Fruit fly (Drosophila melanogaster) whole organism, wandering third instar larva: Measurements from ENCODE around the gene ear.

ENCODE experiments used
- Abd-B ChIP-seq: fragments of >200 bp; optimal IDR thresholded peaks from 2 replicates; lab custom pipeline; 2017; ENCODE audit warnings: missing biosample characterization, missing genetic modification characterization
- CG32264 ChIP-seq: fragments of 200-800 bp; sonication (Bioruptor generic); optimal IDR thresholded peaks from 2 replicates; lab custom pipeline; 2016; ENCODE audit warnings: missing biosample characterization, missing genetic modification characterization
- CG9705 ChIP-seq: fragments of 200-800 bp; sonication (Bioruptor generic); optimal IDR thresholded peaks from 2 replicates; lab custom pipeline; 2018; ENCODE audit warnings: missing biosample characterization, mild to moderate bottlenecking, missing genetic modification characterization
- CrebA ChIP-seq: fragments of 200-800 bp; sonication (Bioruptor generic); optimal IDR thresholded peaks from 2 replicates; lab custom pipeline; 2016; ENCODE audit warnings: missing biosample characterization, mild to moderate bottlenecking, missing genetic modification characterization, borderline replicate concordance
- Dfd ChIP-seq: fragments of >200 bp; optimal IDR thresholded peaks from 2 replicates; lab custom pipeline; 2017; ENCODE audit warnings: missing biosample characterization, missing genetic modification characterization
- Dif ChIP-seq: fragments of 200-275, 200-300 bp; sonication (Bioruptor generic); optimal IDR thresholded peaks from 2 replicates; lab custom pipeline; 2018; ENCODE audit warnings: missing biosample characterization, missing genetic modification characterization; ENCODE audit not compliant: partially characterized antibody
- GATAd ChIP-seq: sonication (Bioruptor generic); optimal IDR thresholded peaks from 2 replicates; lab custom pipeline; 2016; ENCODE audit warnings: missing biosample characterization, missing genetic modification characterization
- HLH106 ChIP-seq: fragments of 200-800 bp; optimal IDR thresholded peaks from 3 replicates; lab custom pipeline; 2019; ENCODE audit warnings: missing biosample characterization, mild to moderate bottlenecking, missing genetic modification characterization, moderate library complexity
- Hnf4 ChIP-seq: fragments of 200-800 bp; sonication (Bioruptor generic); optimal IDR thresholded peaks from 2 replicates; lab custom pipeline; 2016; ENCODE audit warnings: missing biosample characterization, mild to moderate bottlenecking, missing genetic modification characterization
- Hr78 ChIP-seq: fragments of >200 bp; optimal IDR thresholded peaks from 2 replicates; lab custom pipeline; 2017; ENCODE audit warnings: missing biosample characterization, missing genetic modification characterization
- Hr83 ChIP-seq: fragments of 200-300 bp; sonication (Bioruptor generic); optimal IDR thresholded peaks from 2 replicates; lab custom pipeline; 2016; ENCODE audit warnings: missing biosample characterization, mild to moderate bottlenecking, missing genetic modification characterization, moderate library complexity; ENCODE audit not compliant: poor library complexity, severe bottlenecking
- Jra ChIP-seq: sonication (Bioruptor generic); optimal IDR thresholded peaks from 2 replicates; lab custom pipeline; 2016; ENCODE audit warnings: missing biosample characterization, missing genetic modification characterization
- Mio ChIP-seq: sonication (Bioruptor generic); optimal IDR thresholded peaks from 2 replicates; lab custom pipeline; 2016; ENCODE audit warnings: missing biosample characterization, missing genetic modification characterization
- Myc ChIP-seq: fragments of >200 bp; optimal IDR thresholded peaks from 2 replicates; lab custom pipeline; 2017
- N ChIP-seq: fragments of >200 bp; optimal IDR thresholded peaks from 2 replicates; lab custom pipeline; 2018; ENCODE audit warnings: missing biosample characterization, missing external identifiers, missing genetic modification characterization
- OdsH ChIP-seq: fragments of 200-800 bp; sonication (Bioruptor generic); optimal IDR thresholded peaks from 2 replicates; lab custom pipeline; 2016; ENCODE audit warnings: missing biosample characterization, mild to moderate bottlenecking, missing genetic modification characterization
- Rel ChIP-seq, 2 experiments: fragments of 200-800 bp; sonication (Bioruptor generic) in 1 of 2; optimal IDR thresholded peaks; 2 replicates in 1 of 2; 3 replicates in 1 of 2; lab custom pipeline; 2016 to 2019; ENCODE audit warnings: mild to moderate bottlenecking in 2 of 2, missing biosample characterization in 2 of 2, missing genetic modification characterization in 2 of 2, moderate library complexity in 1 of 2
- Sp1 ChIP-seq: fragments of 200-800 bp; sonication (Bioruptor generic); optimal IDR thresholded peaks from 3 replicates; lab custom pipeline; 2019; ENCODE audit warnings: missing biosample characterization, mild to moderate bottlenecking, missing genetic modification characterization, moderate library complexity
- Vsx2 ChIP-seq: fragments of 200-300, 225-300 bp; sonication (Bioruptor generic); optimal IDR thresholded peaks from 2 replicates; lab custom pipeline; 2018; ENCODE audit warnings: missing biosample characterization, missing genetic modification characterization; ENCODE audit not compliant: partially characterized antibody
- br ChIP-seq: fragments of 200-800 bp; sonication (Bioruptor generic); optimal IDR thresholded peaks from 2 replicates; lab custom pipeline; 2016; ENCODE audit warnings: missing biosample characterization, missing genetic modification characterization
- brk ChIP-seq: fragments of 200-800 bp; sonication (Bioruptor generic); optimal IDR thresholded peaks from 2 replicates; lab custom pipeline; 2016; ENCODE audit warnings: missing biosample characterization, mild to moderate bottlenecking, missing genetic modification characterization
- dl ChIP-seq, 2 experiments: fragments of 175-275, 200-275 bp in 1 of 2; fragments of 200-275 bp in 1 of 2; sonication (Bioruptor generic); optimal IDR thresholded peaks; lab custom pipeline; 2018; ENCODE audit warnings: mild to moderate bottlenecking in 2 of 2, missing biosample characterization in 2 of 2, missing genetic modification characterization in 2 of 2, moderate library complexity in 2 of 2; ENCODE audit not compliant: partially characterized antibody in 2 of 2, insufficient read depth in 1 of 2
- dmrt93B ChIP-seq: fragments of 200-800 bp; sonication (Bioruptor generic); optimal IDR thresholded peaks from 2 replicates; lab custom pipeline; 2018; ENCODE audit warnings: missing biosample characterization, mild to moderate bottlenecking, missing genetic modification characterization
- dsf ChIP-seq: sonication (Bioruptor generic); optimal IDR thresholded peaks from 2 replicates; lab custom pipeline; 2016; ENCODE audit warnings: missing biosample characterization, missing genetic modification characterization, borderline replicate concordance
- ey ChIP-seq: fragments of 200-800 bp; sonication (Bioruptor generic); optimal IDR thresholded peaks from 2 replicates; lab custom pipeline; 2016; ENCODE audit warnings: missing biosample characterization, missing genetic modification characterization
- foxo ChIP-seq, 2 experiments: fragments of 200-800 bp; sonication (Bioruptor generic); optimal IDR thresholded peaks; 2 replicates in 1 of 2; 3 replicates in 1 of 2; lab custom pipeline; 2016 to 2017; ENCODE audit warnings: missing biosample characterization in 2 of 2, missing genetic modification characterization in 2 of 2
- fru ChIP-seq: fragments of 200-800 bp; sonication (Bioruptor generic); optimal IDR thresholded peaks from 3 replicates; lab custom pipeline; 2016; ENCODE audit warnings: missing biosample characterization, mild to moderate bottlenecking, missing genetic modification characterization
- h ChIP-seq: fragments of 200-800 bp; sonication (Bioruptor generic); optimal IDR thresholded peaks from 3 replicates; lab custom pipeline; 2016; ENCODE audit warnings: missing biosample characterization, mild to moderate bottlenecking, missing genetic modification characterization
- jim ChIP-seq: fragments of 175-275, 200-325 bp; sonication (Bioruptor generic); optimal IDR thresholded peaks from 2 replicates; lab custom pipeline; 2016; ENCODE audit warnings: missing biosample characterization, mild to moderate bottlenecking, missing genetic modification characterization
- lola ChIP-seq: fragments of >200 bp; optimal IDR thresholded peaks from 2 replicates; lab custom pipeline; 2017; ENCODE audit warnings: missing biosample characterization, missing genetic modification characterization
- pan ChIP-seq: fragments of >200 bp; optimal IDR thresholded peaks from 2 replicates; lab custom pipeline; 2017
- psq ChIP-seq: fragments of 200-800 bp; sonication (Bioruptor generic); optimal IDR thresholded peaks from 3 replicates; lab custom pipeline; 2017; ENCODE audit warnings: missing biosample characterization, mild to moderate bottlenecking, missing genetic modification characterization, moderate library complexity
- rgr ChIP-seq: fragments of 200-800 bp; sonication (Bioruptor generic); optimal IDR thresholded peaks from 3 replicates; lab custom pipeline; 2016; ENCODE audit warnings: missing biosample characterization, mild to moderate bottlenecking, missing genetic modification characterization
- sage ChIP-seq: fragments of 200-800 bp; sonication (Bioruptor generic); optimal IDR thresholded peaks from 2 replicates; lab custom pipeline; 2016; ENCODE audit warnings: missing biosample characterization, mild to moderate bottlenecking, missing genetic modification characterization
- sv ChIP-seq: fragments of 200-800 bp; sonication (Bioruptor generic); optimal IDR thresholded peaks from 3 replicates; lab custom pipeline; 2016; ENCODE audit warnings: missing biosample characterization, missing genetic modification characterization
- tai ChIP-seq: sonication (Bioruptor generic); optimal IDR thresholded peaks from 2 replicates; lab custom pipeline; 2016; ENCODE audit warnings: missing biosample characterization, missing genetic modification characterization
- usp ChIP-seq: fragments of >200 bp; optimal IDR thresholded peaks from 2 replicates; lab custom pipeline; 2017; ENCODE audit warnings: missing biosample characterization, missing genetic modification characterization
- woc ChIP-seq: sonication (Bioruptor generic); optimal IDR thresholded peaks from 2 replicates; lab custom pipeline; 2016; ENCODE audit warnings: missing biosample characterization, mild to moderate bottlenecking, missing genetic modification characterization

The ear gene

DNA sequence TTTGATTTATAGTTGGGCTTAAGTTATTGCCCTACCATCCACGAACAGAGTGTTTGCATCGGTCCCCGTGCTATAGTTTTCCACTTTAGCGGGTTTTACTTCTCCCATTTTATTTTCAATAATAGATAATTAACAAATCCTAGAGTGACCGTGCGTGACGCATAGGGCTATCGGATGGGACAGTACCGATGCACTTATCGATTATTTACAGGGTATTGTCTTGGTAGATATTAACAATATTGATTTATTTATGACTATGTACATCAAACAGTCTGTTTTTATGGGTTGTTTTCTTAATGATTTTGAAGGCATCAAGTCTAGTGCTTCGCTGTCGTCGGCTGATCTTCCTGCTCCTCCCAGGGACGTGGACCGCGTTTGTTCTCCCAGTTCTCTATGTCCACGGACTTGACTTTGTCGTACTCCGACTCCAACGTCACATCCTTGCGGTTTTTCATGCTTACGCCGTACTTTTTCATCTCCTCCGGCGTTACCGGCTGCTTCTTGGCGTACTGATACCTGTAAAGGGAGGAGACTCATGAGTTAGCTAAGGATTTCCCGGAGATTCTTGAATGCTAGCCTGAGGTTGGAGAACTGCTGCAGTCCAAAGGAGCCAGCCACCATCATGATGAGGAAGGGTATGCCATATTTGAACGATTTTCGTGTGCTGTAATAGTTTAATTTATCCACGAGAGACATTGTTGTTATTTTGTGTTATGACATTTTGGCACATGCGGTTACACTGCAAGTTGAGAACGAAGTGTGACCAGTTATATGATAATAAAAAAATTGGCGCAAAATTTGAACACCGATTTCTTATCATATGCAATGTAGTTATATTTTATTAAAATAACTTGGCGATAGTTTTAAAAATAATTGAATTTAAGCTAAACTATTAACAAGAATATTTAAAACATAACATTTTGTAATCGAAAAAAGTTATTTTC, 42.4 kb upstream of the ear start, which contains the start of the genes MRG15 and Tm1:
Gene MRG15 (minus strand): TSS at position 184 of the 944 bp plus-strand sequence.
Gene Tm1 (plus strand): TSS at position 295 of the 944 bp plus-strand sequence.
- TF ChIP-seq rgr (GFP tag; lab: Kevin White, UChicago): peak; percentile 60
- no peak for TF ChIP-seq GATAd (GFP tag; lab: Kevin White, UChicago)
- TF ChIP-seq h (GFP tag; lab: Kevin White, UChicago): no peak
- TF ChIP-seq Hnf4: peak; percentile 5
- no peak for TF ChIP-seq Rel (GFP tag; optimal IDR thresholded peaks at IDR 0.05; lab: Kevin White, UChicago)
- TF ChIP-seq Rel (tag; optimal IDR thresholded peaks at IDR 0.05; lab: Kevin White, UChicago): peak; percentile 1

DNA sequence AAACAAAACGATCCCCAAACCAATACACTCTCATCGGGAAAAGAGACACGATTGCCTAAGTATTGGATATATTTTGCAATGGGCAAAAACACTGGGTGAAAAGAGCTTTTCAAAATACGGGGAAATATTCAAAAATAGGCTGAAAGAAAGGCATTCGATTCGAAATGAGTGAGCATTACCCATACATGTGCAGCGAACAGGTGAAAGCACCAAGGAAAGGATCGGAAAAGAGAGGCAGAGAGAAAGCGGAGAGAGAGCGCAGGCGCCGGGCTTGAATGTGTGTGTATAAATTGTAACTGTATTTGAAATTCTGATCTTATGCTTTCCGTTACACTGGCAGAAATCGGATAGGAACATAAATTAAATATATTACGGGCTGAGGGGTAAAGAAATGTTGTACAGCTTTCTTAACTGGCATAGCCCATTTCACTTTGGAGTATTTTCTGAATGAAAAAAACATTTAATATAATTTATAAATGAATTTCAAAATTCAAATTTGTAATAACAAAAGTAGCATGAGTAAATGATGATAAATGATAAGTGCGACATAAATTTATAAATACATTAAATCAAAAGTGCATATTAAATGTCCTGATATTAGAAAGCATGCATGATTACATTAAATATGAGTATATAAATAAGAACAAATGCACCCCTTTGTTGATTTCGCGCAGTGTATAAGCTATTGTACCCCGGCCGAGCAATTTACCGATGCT, 39.8 kb upstream of the ear start:
- no peak for TF ChIP-seq CG9705
- no peak for TF ChIP-seq dl (GFP tag; optimal IDR thresholded peaks at IDR 0.05; lab: Kevin White, UChicago; ENCODE audit: insufficient read depth in 1 of 2, partially characterized antibody in 2 of 2)
- TF ChIP-seq CrebA (GFP tag; lab: Kevin White, UChicago): no peak
- TF ChIP-seq brk: no peak
- TF ChIP-seq usp (GFP tag; lab: Kevin White, UChicago): no peak
- no peak for TF ChIP-seq Jra
- no peak for TF ChIP-seq Hr83 (GFP tag; lab: Kevin White, UChicago)
- TF ChIP-seq GATAd (GFP tag; lab: Kevin White, UChicago): no peak
- peak; percentile 33 for TF ChIP-seq br (GFP tag; lab: Kevin White, UChicago)
- peak; percentile 66 for TF ChIP-seq HLH106 (tag; lab: Kevin White, UChicago)
- TF ChIP-seq Sp1: peak; percentile 71
- peak; percentile 16 for TF ChIP-seq sage (GFP tag; lab: Kevin White, UChicago)
- TF ChIP-seq h (GFP tag; lab: Kevin White, UChicago): peak; percentile 45
- no peak for TF ChIP-seq CG32264 (GFP tag; lab: Kevin White, UChicago)
- TF ChIP-seq Mio (GFP tag; lab: Kevin White, UChicago): no peak
- no peak for TF ChIP-seq Dfd (GFP tag; lab: Kevin White, UChicago)
- peak; percentile 65 for TF ChIP-seq fru (GFP tag; lab: Kevin White, UChicago)
- TF ChIP-seq psq (GFP tag; lab: Kevin White, UChicago): peak; percentile 56
- no peak for TF ChIP-seq Hr78 (GFP tag; lab: Kevin White, UChicago)
- TF ChIP-seq woc (GFP tag; lab: Kevin White, UChicago): peak; percentile 24
- TF ChIP-seq jim (GFP tag; lab: Kevin White, UChicago): no peak
- TF ChIP-seq ey (GFP tag; lab: Kevin White, UChicago): peak; percentile 34
- TF ChIP-seq Dif (GFP tag; lab: Kevin White, UChicago): peak; percentile 23
- peak in 1 of 2 experiments; percentile 63 for TF ChIP-seq foxo (GFP tag; optimal IDR thresholded peaks at IDR 0.05; lab: Kevin White, UChicago)
- TF ChIP-seq rgr (GFP tag; lab: Kevin White, UChicago): peak; percentile 46
- TF ChIP-seq dsf (GFP tag; lab: Kevin White, UChicago): no peak
- no peak for TF ChIP-seq Vsx2 (GFP tag; lab: Kevin White, UChicago)
- no peak for TF ChIP-seq Hnf4
- no peak for TF ChIP-seq N (GFP tag; lab: Kevin White, UChicago)
- peak; percentile 60 for TF ChIP-seq OdsH
- no peak for TF ChIP-seq Abd-B (GFP tag; lab: Kevin White, UChicago)
- no peak for TF ChIP-seq Myc (lab: Kevin White, UChicago)
- peak; percentile 51 for TF ChIP-seq dmrt93B (GFP tag; lab: Kevin White, UChicago)
- no peak for TF ChIP-seq Rel (GFP tag; optimal IDR thresholded peaks at IDR 0.05; lab: Kevin White, UChicago)
- no peak for TF ChIP-seq Rel (tag; optimal IDR thresholded peaks at IDR 0.05; lab: Kevin White, UChicago)
- TF ChIP-seq sv: peak; percentile 20
- no peak for TF ChIP-seq lola (GFP tag; lab: Kevin White, UChicago)
- no peak for TF ChIP-seq pan
- TF ChIP-seq tai (GFP tag; lab: Kevin White, UChicago): no peak
